Fruit fly (Drosophila melanogaster) whole organism, wandering third instar larva: ENCODE results near the gene Baldspot.

Experiments
- CG32264 ChIP-seq: fragments of 200-800 bp; sonication (Bioruptor generic); optimal IDR thresholded peaks from 2 replicates; lab custom pipeline; 2016; ENCODE audit warnings: missing biosample characterization, missing genetic modification characterization
- CG9705 ChIP-seq: fragments of 200-800 bp; sonication (Bioruptor generic); optimal IDR thresholded peaks from 2 replicates; lab custom pipeline; 2018; ENCODE audit warnings: missing biosample characterization, mild to moderate bottlenecking, missing genetic modification characterization
- CrebA ChIP-seq: fragments of 200-800 bp; sonication (Bioruptor generic); optimal IDR thresholded peaks from 2 replicates; lab custom pipeline; 2016; ENCODE audit warnings: missing biosample characterization, mild to moderate bottlenecking, missing genetic modification characterization, borderline replicate concordance
- Dfd ChIP-seq: fragments of >200 bp; optimal IDR thresholded peaks from 2 replicates; lab custom pipeline; 2017; ENCODE audit warnings: missing biosample characterization, missing genetic modification characterization
- GATAd ChIP-seq: sonication (Bioruptor generic); optimal IDR thresholded peaks from 2 replicates; lab custom pipeline; 2016; ENCODE audit warnings: missing biosample characterization, missing genetic modification characterization
- HLH106 ChIP-seq: fragments of 200-800 bp; optimal IDR thresholded peaks from 3 replicates; lab custom pipeline; 2019; ENCODE audit warnings: missing biosample characterization, mild to moderate bottlenecking, missing genetic modification characterization, moderate library complexity
- Hnf4 ChIP-seq: fragments of 200-800 bp; sonication (Bioruptor generic); optimal IDR thresholded peaks from 2 replicates; lab custom pipeline; 2016; ENCODE audit warnings: missing biosample characterization, mild to moderate bottlenecking, missing genetic modification characterization
- Hr78 ChIP-seq: fragments of >200 bp; optimal IDR thresholded peaks from 2 replicates; lab custom pipeline; 2017; ENCODE audit warnings: missing biosample characterization, missing genetic modification characterization
- Hr83 ChIP-seq: fragments of 200-300 bp; sonication (Bioruptor generic); optimal IDR thresholded peaks from 2 replicates; lab custom pipeline; 2016; ENCODE audit warnings: missing biosample characterization, mild to moderate bottlenecking, missing genetic modification characterization, moderate library complexity; ENCODE audit not compliant: poor library complexity, severe bottlenecking
- Jra ChIP-seq: sonication (Bioruptor generic); optimal IDR thresholded peaks from 2 replicates; lab custom pipeline; 2016; ENCODE audit warnings: missing biosample characterization, missing genetic modification characterization
- Mio ChIP-seq: sonication (Bioruptor generic); optimal IDR thresholded peaks from 2 replicates; lab custom pipeline; 2016; ENCODE audit warnings: missing biosample characterization, missing genetic modification characterization
- Myc ChIP-seq: fragments of >200 bp; optimal IDR thresholded peaks from 2 replicates; lab custom pipeline; 2017
- N ChIP-seq: fragments of >200 bp; optimal IDR thresholded peaks from 2 replicates; lab custom pipeline; 2018; ENCODE audit warnings: missing biosample characterization, missing external identifiers, missing genetic modification characterization
- OdsH ChIP-seq: fragments of 200-800 bp; sonication (Bioruptor generic); optimal IDR thresholded peaks from 2 replicates; lab custom pipeline; 2016; ENCODE audit warnings: missing biosample characterization, mild to moderate bottlenecking, missing genetic modification characterization
- Rel ChIP-seq, 2 experiments: fragments of 200-800 bp; sonication (Bioruptor generic) in 1 of 2; optimal IDR thresholded peaks; 2 replicates in 1 of 2; 3 replicates in 1 of 2; lab custom pipeline; 2016 to 2019; ENCODE audit warnings: mild to moderate bottlenecking in 2 of 2, missing biosample characterization in 2 of 2, missing genetic modification characterization in 2 of 2, moderate library complexity in 1 of 2
- Sp1 ChIP-seq: fragments of 200-800 bp; sonication (Bioruptor generic); optimal IDR thresholded peaks from 3 replicates; lab custom pipeline; 2019; ENCODE audit warnings: missing biosample characterization, mild to moderate bottlenecking, missing genetic modification characterization, moderate library complexity
- Vsx2 ChIP-seq: fragments of 200-300, 225-300 bp; sonication (Bioruptor generic); optimal IDR thresholded peaks from 2 replicates; lab custom pipeline; 2018; ENCODE audit warnings: missing biosample characterization, missing genetic modification characterization; ENCODE audit not compliant: partially characterized antibody
- br ChIP-seq: fragments of 200-800 bp; sonication (Bioruptor generic); optimal IDR thresholded peaks from 2 replicates; lab custom pipeline; 2016; ENCODE audit warnings: missing biosample characterization, missing genetic modification characterization
- brk ChIP-seq: fragments of 200-800 bp; sonication (Bioruptor generic); optimal IDR thresholded peaks from 2 replicates; lab custom pipeline; 2016; ENCODE audit warnings: missing biosample characterization, mild to moderate bottlenecking, missing genetic modification characterization
- dmrt93B ChIP-seq: fragments of 200-800 bp; sonication (Bioruptor generic); optimal IDR thresholded peaks from 2 replicates; lab custom pipeline; 2018; ENCODE audit warnings: missing biosample characterization, mild to moderate bottlenecking, missing genetic modification characterization
- dsf ChIP-seq: sonication (Bioruptor generic); optimal IDR thresholded peaks from 2 replicates; lab custom pipeline; 2016; ENCODE audit warnings: missing biosample characterization, missing genetic modification characterization, borderline replicate concordance
- ey ChIP-seq: fragments of 200-800 bp; sonication (Bioruptor generic); optimal IDR thresholded peaks from 2 replicates; lab custom pipeline; 2016; ENCODE audit warnings: missing biosample characterization, missing genetic modification characterization
- foxo ChIP-seq, 2 experiments: fragments of 200-800 bp; sonication (Bioruptor generic); optimal IDR thresholded peaks; 2 replicates in 1 of 2; 3 replicates in 1 of 2; lab custom pipeline; 2016 to 2017; ENCODE audit warnings: missing biosample characterization in 2 of 2, missing genetic modification characterization in 2 of 2
- fru ChIP-seq: fragments of 200-800 bp; sonication (Bioruptor generic); optimal IDR thresholded peaks from 3 replicates; lab custom pipeline; 2016; ENCODE audit warnings: missing biosample characterization, mild to moderate bottlenecking, missing genetic modification characterization
- h ChIP-seq: fragments of 200-800 bp; sonication (Bioruptor generic); optimal IDR thresholded peaks from 3 replicates; lab custom pipeline; 2016; ENCODE audit warnings: missing biosample characterization, mild to moderate bottlenecking, missing genetic modification characterization
- jim ChIP-seq: fragments of 175-275, 200-325 bp; sonication (Bioruptor generic); optimal IDR thresholded peaks from 2 replicates; lab custom pipeline; 2016; ENCODE audit warnings: missing biosample characterization, mild to moderate bottlenecking, missing genetic modification characterization
- lola ChIP-seq: fragments of >200 bp; optimal IDR thresholded peaks from 2 replicates; lab custom pipeline; 2017; ENCODE audit warnings: missing biosample characterization, missing genetic modification characterization
- pan ChIP-seq: fragments of >200 bp; optimal IDR thresholded peaks from 2 replicates; lab custom pipeline; 2017
- psq ChIP-seq: fragments of 200-800 bp; sonication (Bioruptor generic); optimal IDR thresholded peaks from 3 replicates; lab custom pipeline; 2017; ENCODE audit warnings: missing biosample characterization, mild to moderate bottlenecking, missing genetic modification characterization, moderate library complexity
- rgr ChIP-seq: fragments of 200-800 bp; sonication (Bioruptor generic); optimal IDR thresholded peaks from 3 replicates; lab custom pipeline; 2016; ENCODE audit warnings: missing biosample characterization, mild to moderate bottlenecking, missing genetic modification characterization
- sage ChIP-seq: fragments of 200-800 bp; sonication (Bioruptor generic); optimal IDR thresholded peaks from 2 replicates; lab custom pipeline; 2016; ENCODE audit warnings: missing biosample characterization, mild to moderate bottlenecking, missing genetic modification characterization
- sv ChIP-seq: fragments of 200-800 bp; sonication (Bioruptor generic); optimal IDR thresholded peaks from 3 replicates; lab custom pipeline; 2016; ENCODE audit warnings: missing biosample characterization, missing genetic modification characterization
- tai ChIP-seq: sonication (Bioruptor generic); optimal IDR thresholded peaks from 2 replicates; lab custom pipeline; 2016; ENCODE audit warnings: missing biosample characterization, missing genetic modification characterization
- usp ChIP-seq: fragments of >200 bp; optimal IDR thresholded peaks from 2 replicates; lab custom pipeline; 2017; ENCODE audit warnings: missing biosample characterization, missing genetic modification characterization
- woc ChIP-seq: sonication (Bioruptor generic); optimal IDR thresholded peaks from 2 replicates; lab custom pipeline; 2016; ENCODE audit warnings: missing biosample characterization, mild to moderate bottlenecking, missing genetic modification characterization

Gene Baldspot

dm6 chr3L:16634529-16634928 lies 26.9 kb downstream of the Baldspot start:
- no peak for TF ChIP-seq Hr83
- peak; percentile 16 for TF ChIP-seq fru (GFP tag; lab: Kevin White, UChicago)
- TF ChIP-seq foxo (GFP tag; optimal IDR thresholded peaks at IDR 0.05; lab: Kevin White, UChicago) = peak in 1 of 2 experiments; percentile 26
- peak; percentile 14 for TF ChIP-seq ey (GFP tag; lab: Kevin White, UChicago)

- TF ChIP-seq sv (GFP tag; lab: Kevin White, UChicago) (no peak), h (no peak), Rel (GFP tag; optimal IDR thresholded peaks at IDR 0.05; lab: Kevin White, UChicago) (no peak), Rel (tag; optimal IDR thresholded peaks at IDR 0.05; lab: Kevin White, UChicago) (no peak), lola (GFP tag; lab: Kevin White, UChicago) (no peak), usp (GFP tag; lab: Kevin White, UChicago) (no peak), CG32264 (no peak), HLH106 (no peak), dsf (GFP tag; lab: Kevin White, UChicago) (no peak), CrebA (no peak), Hr83 (no peak), dmrt93B (GFP tag; lab: Kevin White, UChicago) (no peak), Hnf4 (GFP tag; lab: Kevin White, UChicago) (no peak), GATAd (no peak), br (GFP tag; lab: Kevin White, UChicago) (no peak), sage (GFP tag; lab: Kevin White, UChicago) (no peak), rgr (GFP tag; lab: Kevin White, UChicago) (no peak), foxo (GFP tag; optimal IDR thresholded peaks at IDR 0.05; lab: Kevin White, UChicago) (no peak), pan (lab: Kevin White, UChicago) (no peak), CG9705 (GFP tag; lab: Kevin White, UChicago) (no peak), fru (GFP tag; lab: Kevin White, UChicago) (no peak)
These were observed 27.3 kb downstream of the Baldspot start for dm6 chr3L:16634091-16634490.

- TF ChIP-seq Vsx2 (GFP tag; lab: Kevin White, UChicago) (no peak), jim (GFP tag; lab: Kevin White, UChicago) (no peak), N (no peak), usp (GFP tag; lab: Kevin White, UChicago) (no peak), CG32264 (no peak)
These were observed 29.4 kb downstream of the Baldspot start for dm6 chr3L:16631844-16632537.

- TF ChIP-seq h (no peak), tai (no peak), fru (GFP tag; lab: Kevin White, UChicago) (no peak)
These were observed 31.6 kb downstream of the Baldspot start for dm6 chr3L:16629793-16630192.

DNA sequence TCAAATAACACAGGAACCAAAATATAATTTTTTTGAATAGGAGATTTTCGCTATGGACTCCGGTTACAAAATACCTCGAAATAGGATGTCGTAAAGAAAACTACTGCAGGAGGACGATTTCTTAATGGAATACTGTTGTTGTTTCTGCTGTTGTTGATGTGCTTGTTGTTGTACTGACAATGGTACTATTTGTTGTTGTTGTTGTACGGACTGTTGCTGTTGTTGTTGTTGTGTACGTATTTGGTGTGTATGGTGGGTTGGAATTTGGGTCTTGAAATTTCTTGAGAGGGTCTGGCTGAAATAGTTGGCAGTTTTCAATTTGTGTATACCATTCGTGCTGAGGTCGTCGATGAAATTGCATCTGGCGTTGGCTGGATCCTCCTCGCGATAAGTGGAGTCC lies 35.2 kb downstream of the Baldspot start:
- TF ChIP-seq jim (GFP tag; lab: Kevin White, UChicago) (no peak), sage (GFP tag; lab: Kevin White, UChicago) (no peak), ey (GFP tag; lab: Kevin White, UChicago) (no peak), GATAd (no peak)

DNA sequence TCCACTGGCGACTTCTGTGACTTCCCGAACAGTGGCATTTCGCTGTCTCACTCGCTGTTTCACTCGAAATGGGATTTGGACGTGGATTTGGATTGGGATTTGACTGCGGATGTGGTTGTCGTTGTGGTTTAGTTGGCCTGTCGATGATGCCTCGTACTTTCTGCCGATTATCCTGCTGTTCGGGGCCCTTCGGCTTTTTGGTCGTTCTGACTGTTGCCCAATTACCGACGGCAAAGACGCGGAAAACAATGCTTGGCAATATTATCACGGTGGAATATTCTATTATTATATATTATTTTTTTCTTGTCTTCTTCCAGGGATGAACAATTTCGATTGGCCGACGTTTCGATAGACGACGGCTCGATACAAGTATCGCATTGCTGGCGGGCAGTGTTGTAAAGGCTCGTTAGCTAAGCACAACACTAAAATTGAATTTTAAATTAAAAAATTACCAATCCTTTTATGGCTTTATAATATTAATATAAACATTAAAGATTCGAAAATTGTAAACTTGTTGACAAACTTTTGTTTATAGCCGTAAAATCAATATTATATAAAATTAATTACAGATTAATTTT lies 46.2 kb downstream of the Baldspot start, which contains the start of gene Mo25:
Mo25 (minus strand) TSS at position 341 of the 578 bp plus-strand sequence.
- no peak for TF ChIP-seq jim (GFP tag; lab: Kevin White, UChicago)
- TF ChIP-seq psq (GFP tag; lab: Kevin White, UChicago) = peak; percentile 53
- TF ChIP-seq Jra (GFP tag; lab: Kevin White, UChicago) = peak; percentile 24
- no peak for TF ChIP-seq CrebA
- no peak for TF ChIP-seq usp (GFP tag; lab: Kevin White, UChicago)
- no peak for TF ChIP-seq Hr78 (GFP tag; lab: Kevin White, UChicago)
- TF ChIP-seq lola (GFP tag; lab: Kevin White, UChicago) = no peak
- peak; percentile 52 for TF ChIP-seq Sp1 (GFP tag; lab: Kevin White, UChicago)
- TF ChIP-seq Mio (GFP tag; lab: Kevin White, UChicago) = no peak
- TF ChIP-seq CG9705 (GFP tag; lab: Kevin White, UChicago) = peak; percentile 18
- TF ChIP-seq rgr (GFP tag; lab: Kevin White, UChicago) = peak; percentile 73
- peak; percentile 47 for TF ChIP-seq br (GFP tag; lab: Kevin White, UChicago)
- peak; percentile 74 for TF ChIP-seq Hnf4 (GFP tag; lab: Kevin White, UChicago)
- peak; percentile 67 for TF ChIP-seq h
- TF ChIP-seq Vsx2 (GFP tag; lab: Kevin White, UChicago) = no peak
- TF ChIP-seq woc (GFP tag; lab: Kevin White, UChicago) = no peak
- peak; percentile 48 for TF ChIP-seq dsf (GFP tag; lab: Kevin White, UChicago)
- peak; percentile 51 for TF ChIP-seq HLH106
- peak; percentile 25 for TF ChIP-seq ey (GFP tag; lab: Kevin White, UChicago)
- TF ChIP-seq fru (GFP tag; lab: Kevin White, UChicago) = peak; percentile 57
- TF ChIP-seq foxo (GFP tag; optimal IDR thresholded peaks at IDR 0.05; lab: Kevin White, UChicago) = peak in 1 of 2 experiments; percentile 68
- TF ChIP-seq GATAd = no peak
- TF ChIP-seq Myc (lab: Kevin White, UChicago) = peak; percentile 0
- TF ChIP-seq Dfd = no peak
- peak; percentile 83 for TF ChIP-seq sage (GFP tag; lab: Kevin White, UChicago)
- peak; percentile 42 for TF ChIP-seq OdsH (GFP tag; lab: Kevin White, UChicago)
- TF ChIP-seq Hr83 = peak; percentile 81
- TF ChIP-seq brk (GFP tag; lab: Kevin White, UChicago) = peak; percentile 75
- TF ChIP-seq N = no peak
